Worm (Caenorhabditis elegans) whole organism, L1 larva: ENCODE results near the gene pdf-1.

Experiments used
- C16A3.4 ChIP-seq: fragments of 150-350 bp; optimal IDR thresholded peaks from 2 replicates; lab custom pipeline; 2014; ENCODE audit warnings: missing biosample characterization, missing genetic modification characterization
- C34B4.2 ChIP-seq: sonication (generic microtip); optimal IDR thresholded peaks from 2 replicates; lab custom pipeline; 2017; ENCODE audit warnings: mild to moderate bottlenecking, missing genetic modification characterization, missing compliant biosample characterization
- F16B12.6 ChIP-seq: fragments of 150-350 bp; optimal IDR thresholded peaks from 2 replicates; lab custom pipeline; 2014; ENCODE audit warnings: missing biosample characterization, missing genetic modification characterization
- ama-1 ChIP-seq: fragments of 150-350 bp; optimal IDR thresholded peaks from 2 replicates; lab custom pipeline; 2014
- blmp-1 ChIP-seq: fragments of 150-350 bp; optimal IDR thresholded peaks from 2 replicates; lab custom pipeline; 2014; ENCODE audit warnings: missing biosample characterization, missing genetic modification characterization
- ceh-8 ChIP-seq: fragments of 200-800 bp; sonication (Bioruptor generic); optimal IDR thresholded peaks from 2 replicates; lab custom pipeline; 2018; ENCODE audit warnings: mild to moderate bottlenecking, missing genetic modification characterization, moderate library complexity, missing compliant biosample characterization
- ceh-82 ChIP-seq, 3 experiments: fragments of 150-350 bp in 1 of 3; sonication (generic microtip) in 2 of 3; optimal IDR thresholded peaks; 2 replicates each; lab custom pipeline; 2014 to 2017; ENCODE audit warnings: missing biosample characterization in 3 of 3, missing genetic modification characterization in 3 of 3
- ces-1 ChIP-seq: fragments of 150-350 bp; optimal IDR thresholded peaks from 2 replicates; lab custom pipeline; 2014; ENCODE audit warnings: missing biosample characterization, missing genetic modification reagents, missing genetic modification characterization
- dpl-1 ChIP-seq, 3 experiments: fragments of 150-350 bp in 2 of 3; sonication (generic microtip) in 1 of 3; optimal IDR thresholded peaks; 2 replicates each; lab custom pipeline; 2014 to 2017; ENCODE audit warnings: missing biosample characterization in 3 of 3, missing genetic modification characterization in 3 of 3, missing genetic modification reagents in 3 of 3
- dsc-1 ChIP-seq: sonication (generic microtip); optimal IDR thresholded peaks from 2 replicates; lab custom pipeline; 2016; ENCODE audit warnings: mild to moderate bottlenecking, missing genetic modification characterization, missing compliant biosample characterization
- efl-1 ChIP-seq, 4 experiments: fragments of 150-350 bp; optimal IDR thresholded peaks in 3 of 4; peaks in 1 of 4; 1 replicate in 1 of 4; 2 replicates in 3 of 4; lab custom pipeline; 2014; ENCODE audit warnings: missing biosample characterization in 2 of 4, missing genetic modification characterization in 2 of 4, missing genetic modification reagents in 2 of 4
- egl-13 ChIP-seq: sonication (generic microtip); optimal IDR thresholded peaks from 2 replicates; lab custom pipeline; 2016; ENCODE audit warnings: missing genotype, missing genetic modification reagents, missing genetic modification characterization, missing compliant biosample characterization
- elt-3 ChIP-seq, 6 experiments: fragments of 150-350 bp in 1 of 6; sonication (generic microtip); optimal IDR thresholded peaks; 2 replicates each; lab custom pipeline; 2017 to 2018; ENCODE audit warnings: missing biosample characterization in 6 of 6, missing genetic modification characterization in 6 of 6, inconsistent platforms in 1 of 6
- fkh-8 ChIP-seq: sonication (generic microtip); optimal IDR thresholded peaks from 2 replicates; lab custom pipeline; 2016; ENCODE audit warnings: mild to moderate bottlenecking, missing genetic modification characterization, missing compliant biosample characterization
- hlh-17 ChIP-seq: fragments of 200-800 bp; sonication (Bioruptor generic); optimal IDR thresholded peaks from 2 replicates; lab custom pipeline; 2018; ENCODE audit warnings: missing genetic modification characterization, mild to moderate bottlenecking, missing compliant biosample characterization, moderate library complexity, borderline replicate concordance
- irx-1 ChIP-seq: sonication (generic microtip); optimal IDR thresholded peaks from 2 replicates; lab custom pipeline; 2016; ENCODE audit warnings: missing genetic modification characterization, missing compliant biosample characterization
- lin-14 ChIP-seq: fragments of 200-800 bp; sonication (Bioruptor generic); optimal IDR thresholded peaks from 2 replicates; lab custom pipeline; 2018; ENCODE audit warnings: mild to moderate bottlenecking, missing genetic modification characterization, moderate library complexity, missing compliant biosample characterization
- lsy-2 ChIP-seq, 2 experiments: fragments of 150-350 bp; optimal IDR thresholded peaks; 2 replicates each; lab custom pipeline; 2014; ENCODE audit warnings: missing biosample characterization in 2 of 2, missing genetic modification characterization in 2 of 2
- mdl-1 ChIP-seq, 2 experiments: fragments of 150-350 bp; optimal IDR thresholded peaks; 2 replicates each; lab custom pipeline; 2014 to 2017; ENCODE audit warnings: missing biosample characterization in 2 of 2, missing genetic modification characterization in 2 of 2, inconsistent platforms in 1 of 2
- mep-1 ChIP-seq: fragments of 150-350 bp; optimal IDR thresholded peaks from 2 replicates; lab custom pipeline; 2014; ENCODE audit warnings: missing biosample characterization, missing genetic modification characterization
- nhr-11 ChIP-seq: fragments of 150-350 bp; optimal IDR thresholded peaks from 2 replicates; lab custom pipeline; 2014; ENCODE audit warnings: missing biosample characterization, missing genetic modification characterization
- nhr-19 ChIP-seq: fragments of 200-800 bp; sonication (Bioruptor generic); conservative IDR thresholded peaks from 2 replicates; pipeline ENCODE4 v1.3.6; 2022; ENCODE audit warnings: missing genetic modification characterization, missing compliant biosample characterization
- nhr-20 ChIP-seq: sonication (generic microtip); optimal IDR thresholded peaks from 2 replicates; lab custom pipeline; 2016; ENCODE audit warnings: mild to moderate bottlenecking, missing genetic modification characterization, missing compliant biosample characterization
- nhr-237 ChIP-seq: fragments of 150-350 bp; optimal IDR thresholded peaks from 2 replicates; lab custom pipeline; 2014; ENCODE audit warnings: missing biosample characterization, missing genetic modification characterization
- nhr-28 ChIP-seq: fragments of 150-350 bp; optimal IDR thresholded peaks from 2 replicates; lab custom pipeline; 2014; ENCODE audit warnings: missing biosample characterization, missing genetic modification characterization
- nhr-47 ChIP-seq: sonication (generic microtip); optimal IDR thresholded peaks from 2 replicates; lab custom pipeline; 2016; ENCODE audit warnings: mild to moderate bottlenecking, missing genetic modification characterization, moderate library complexity, missing compliant biosample characterization
- nhr-71 ChIP-seq: sonication (generic microtip); optimal IDR thresholded peaks from 2 replicates; lab custom pipeline; 2016; ENCODE audit warnings: mild to moderate bottlenecking, missing genetic modification characterization, moderate library complexity, missing compliant biosample characterization
- nhr-76 ChIP-seq: sonication (generic microtip); optimal IDR thresholded peaks from 2 replicates; lab custom pipeline; 2017; ENCODE audit warnings: missing biosample characterization, missing genetic modification characterization
- nhr-85 ChIP-seq: sonication (generic microtip); peaks from one replicate; lab custom pipeline; 2016; ENCODE audit warnings: missing genetic modification characterization, inconsistent platforms, missing compliant biosample characterization
- rnt-1 ChIP-seq: sonication (generic microtip); optimal IDR thresholded peaks from 2 replicates; lab custom pipeline; 2016; ENCODE audit warnings: mild to moderate bottlenecking, missing genetic modification characterization, moderate library complexity, missing compliant biosample characterization
- skn-1 ChIP-seq: fragments of 150-350 bp; optimal IDR thresholded peaks from 2 replicates; lab custom pipeline; 2014; ENCODE audit warnings: missing biosample characterization, missing genetic modification characterization
- snu-23 ChIP-seq: sonication (generic microtip); optimal IDR thresholded peaks from 2 replicates; lab custom pipeline; 2016; ENCODE audit warnings: missing genetic modification characterization, missing compliant biosample characterization
- sptf-1 ChIP-seq: fragments of 150-350 bp; optimal IDR thresholded peaks from 2 replicates; lab custom pipeline; 2014; ENCODE audit warnings: missing biosample characterization, missing genetic modification characterization
- swsn-7 ChIP-seq: sonication (generic microtip); optimal IDR thresholded peaks from 2 replicates; lab custom pipeline; 2016; ENCODE audit warnings: missing genetic modification characterization, missing compliant biosample characterization
- tbx-2 ChIP-seq: sonication (generic microtip); optimal IDR thresholded peaks from 2 replicates; lab custom pipeline; 2016; ENCODE audit warnings: missing genetic modification characterization, missing compliant biosample characterization
- tlp-1 ChIP-seq: fragments of 150-350 bp; optimal IDR thresholded peaks from 2 replicates; lab custom pipeline; 2014; ENCODE audit warnings: missing biosample characterization, missing genetic modification characterization
- unc-30 ChIP-seq: sonication (generic microtip); optimal IDR thresholded peaks from 2 replicates; lab custom pipeline; 2017; ENCODE audit warnings: missing biosample characterization, missing genetic modification characterization
- unc-62 ChIP-seq: fragments of 150-350 bp; optimal IDR thresholded peaks from 2 replicates; lab custom pipeline; 2014; ENCODE audit warnings: missing biosample characterization, missing genetic modification reagents, missing genetic modification characterization
- zag-1 ChIP-seq: fragments of 150-350 bp; optimal IDR thresholded peaks from 2 replicates; lab custom pipeline; 2014; ENCODE audit warnings: missing biosample characterization, missing genetic modification characterization
- ztf-11 ChIP-seq, 2 experiments: sonication (generic microtip); optimal IDR thresholded peaks; 2 replicates each; lab custom pipeline; 2016 to 2017; ENCODE audit warnings: missing genetic modification characterization in 2 of 2, missing biosample characterization in 1 of 2, missing compliant biosample characterization in 1 of 2
- ztf-4 ChIP-seq: fragments of 150-350 bp; optimal IDR thresholded peaks from 2 replicates; lab custom pipeline; 2014; ENCODE audit warnings: missing biosample characterization, missing genetic modification characterization

The pdf-1 gene

ce11 chrIII:6881745-6882144 lies 30.5 kb downstream of the pdf-1 start:
- TF ChIP-seq mdl-1 (tag; optimal IDR thresholded peaks at IDR 0.05; lab: Kevin White, UChicago) = no peak
- TF ChIP-seq efl-1 (optimal IDR thresholded peaks at IDR 0.05; lab: Kevin White, UChicago) = no peak
- TF ChIP-seq efl-1 (GFP tag; optimal IDR thresholded peaks at IDR 0.05 in 1 of 2; lab: Kevin White, UChicago) = peak in 1 of 2 experiments; percentile 63
- TF ChIP-seq dsc-1 (tag; lab: Kevin White, UChicago) = peak; percentile 56
- no peak for TF ChIP-seq ceh-82 (tag; optimal IDR thresholded peaks at IDR 0.05; lab: Kevin White, UChicago)
- peak; percentile 63 for TF ChIP-seq fkh-8 (tag; lab: Kevin White, UChicago)
- TF ChIP-seq nhr-85 (tag; lab: Kevin White, UChicago) = peak; percentile 8

DNA sequence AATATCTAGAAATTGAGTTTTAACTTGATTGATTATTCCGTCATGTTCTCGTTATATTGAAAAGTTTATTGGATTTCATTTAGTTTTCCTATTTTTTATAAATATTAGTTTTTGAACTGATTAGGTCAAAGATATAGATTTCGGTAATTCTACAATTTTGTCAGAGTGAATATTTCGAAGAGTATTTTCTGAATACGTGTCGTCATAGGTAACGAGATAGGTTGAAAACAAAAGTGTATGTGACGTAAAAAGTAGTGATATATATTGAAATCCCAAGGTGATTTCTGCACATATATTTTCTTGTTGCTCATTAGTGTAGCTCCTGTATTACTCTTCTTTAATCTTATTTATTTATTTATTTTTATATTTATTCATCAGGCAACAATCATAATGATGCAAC lies 31.5 kb downstream of the pdf-1 start, which contains the start of gene K04C2.7:
Gene K04C2.7, plus strand, starts transcription at position 301 of the 400 bp plus-strand sequence.
- TF ChIP-seq fkh-8 (tag; lab: Kevin White, UChicago) (peak; percentile 49), blmp-1 (no peak), dsc-1 (tag; lab: Kevin White, UChicago) (peak; percentile 2), ceh-8 (GFP tag; lab: Kevin White, UChicago) (peak; percentile 3), C16A3.4 (tag; lab: Kevin White, UChicago) (no peak), nhr-47 (tag; lab: Kevin White, UChicago) (peak; percentile 4), nhr-76 (tag; lab: Kevin White, UChicago) (no peak), mep-1 (tag; lab: Kevin White, UChicago) (no peak), nhr-71 (tag; lab: Kevin White, UChicago) (peak; percentile 9), nhr-237 (tag; lab: Kevin White, UChicago) (no peak)

- TF ChIP-seq ztf-4 (tag; lab: Kevin White, UChicago) = peak; percentile 42
- no peak for TF ChIP-seq unc-30 (tag; lab: Kevin White, UChicago)
- no peak for TF ChIP-seq unc-62 (GFP tag; lab: Kevin White, UChicago)
- TF ChIP-seq nhr-28 (tag; lab: Kevin White, UChicago) = no peak
- peak; percentile 4 for TF ChIP-seq tbx-2
- peak; percentile 75 for TF ChIP-seq rnt-1 (tag; lab: Kevin White, UChicago)
- TF ChIP-seq lsy-2 (tag; optimal IDR thresholded peaks at IDR 0.05; lab: Kevin White, UChicago) = peak; percentile 34 to 59
- TF ChIP-seq F16B12.6 (tag; lab: Kevin White, UChicago) = no peak
- peak in 1 of 2 experiments; percentile 31 for TF ChIP-seq efl-1 (optimal IDR thresholded peaks at IDR 0.05; lab: Kevin White, UChicago)
- peak in 1 of 2 experiments; percentile 91 for TF ChIP-seq efl-1 (GFP tag; optimal IDR thresholded peaks at IDR 0.05 in 1 of 2; lab: Kevin White, UChicago)
- TF ChIP-seq dsc-1 (tag; lab: Kevin White, UChicago) = peak; percentile 5
- peak; percentile 81 for TF ChIP-seq lin-14 (GFP tag; lab: Kevin White, UChicago)
- TF ChIP-seq nhr-47 (tag; lab: Kevin White, UChicago) = peak; percentile 50
- TF ChIP-seq skn-1 = no peak
- peak; percentile 77 for TF ChIP-seq nhr-71 (tag; lab: Kevin White, UChicago)
- peak; percentile 32 for TF ChIP-seq fkh-8 (tag; lab: Kevin White, UChicago)
- TF ChIP-seq nhr-20 (tag; lab: Kevin White, UChicago) = peak; percentile 36
- peak in 1 of 3 experiments; percentile 16 for TF ChIP-seq ceh-82 (tag; optimal IDR thresholded peaks at IDR 0.05; lab: Kevin White, UChicago)
- TF ChIP-seq irx-1 (tag; lab: Kevin White, UChicago) = no peak
- peak; percentile 6 for TF ChIP-seq swsn-7 (tag; lab: Kevin White, UChicago)
- no peak for TF ChIP-seq nhr-85 (tag; lab: Kevin White, UChicago)
- peak; percentile 55 for TF ChIP-seq ama-1 (lab: Kevin White, UChicago)
- TF ChIP-seq snu-23 = peak; percentile 60
- no peak for TF ChIP-seq egl-13 (tag; lab: Kevin White, UChicago)
- peak; percentile 50 for TF ChIP-seq nhr-11 (tag; lab: Kevin White, UChicago)
- no peak for TF ChIP-seq tlp-1 (tag; lab: Kevin White, UChicago)
Measured at ce11 chrIII:6873724-6874123, 38.6 kb downstream of the pdf-1 start.

- TF ChIP-seq irx-1 (tag; lab: Kevin White, UChicago) = no peak
- no peak for TF ChIP-seq unc-30 (tag; lab: Kevin White, UChicago)
- TF ChIP-seq hlh-17 (GFP tag; lab: Kevin White, UChicago) = no peak
- no peak for TF ChIP-seq mep-1 (tag; lab: Kevin White, UChicago)
- no peak for TF ChIP-seq C16A3.4 (tag; lab: Kevin White, UChicago)
- TF ChIP-seq nhr-237 (tag; lab: Kevin White, UChicago) = no peak
- TF ChIP-seq elt-3 (tag; optimal IDR thresholded peaks at IDR 0.05; lab: Kevin White, UChicago) = peak in 2 of 6 experiments; percentile 10
- TF ChIP-seq nhr-71 (tag; lab: Kevin White, UChicago) = peak; percentile 20
- TF ChIP-seq ceh-8 (GFP tag; lab: Kevin White, UChicago) = no peak
- no peak for TF ChIP-seq mdl-1 (tag; optimal IDR thresholded peaks at IDR 0.05; lab: Kevin White, UChicago)
- no peak for TF ChIP-seq ces-1 (GFP tag; lab: Kevin White, UChicago)
- no peak for TF ChIP-seq snu-23
- TF ChIP-seq nhr-20 (tag; lab: Kevin White, UChicago) = peak; percentile 6
- no peak for TF ChIP-seq lsy-2 (tag; optimal IDR thresholded peaks at IDR 0.05; lab: Kevin White, UChicago)
- no peak for TF ChIP-seq zag-1 (tag; lab: Kevin White, UChicago)
- TF ChIP-seq dpl-1 (GFP tag; optimal IDR thresholded peaks at IDR 0.05; lab: Kevin White, UChicago) = no peak
- no peak for TF ChIP-seq C34B4.2
- TF ChIP-seq ztf-11 (tag; optimal IDR thresholded peaks at IDR 0.05; lab: Kevin White, UChicago) = no peak
- TF ChIP-seq sptf-1 = no peak
- peak; percentile 15; the same call in 1 of the 2 replicates for TF ChIP-seq nhr-19 (GFP tag; lab: Robert Waterston, UW)
- no peak for TF ChIP-seq lin-14 (GFP tag; lab: Kevin White, UChicago)
- peak; percentile 26 for TF ChIP-seq rnt-1 (tag; lab: Kevin White, UChicago)
- no peak for TF ChIP-seq nhr-76 (tag; lab: Kevin White, UChicago)
- TF ChIP-seq blmp-1 = peak; percentile 19
Measured at ce11 chrIII:6872534-6873150, 39.6 kb downstream of the pdf-1 start, which contains the start of gene K04C2.3. K04C2.3 (plus strand) TSS chrIII:6873089.
